Worm (Caenorhabditis elegans) whole organism, young adult: ENCODE data around the gene Y32G9A.5.

Source experiments
- B0261.1 ChIP-seq: sonication (generic microtip); optimal IDR thresholded peaks from 2 replicates; lab custom pipeline; 2016; ENCODE audit warnings: mild to moderate bottlenecking, missing genetic modification characterization, moderate library complexity, missing compliant biosample characterization
- D2030.7 ChIP-seq: fragments of 200-800 bp; sonication (Bioruptor generic); IDR thresholded peaks from 2 replicates; pipeline ENCODE4 v1.3.6; 2022; ENCODE audit warnings: missing genetic modification reagents, missing genetic modification characterization, missing compliant biosample characterization
- F57A8.1 ChIP-seq: fragments of 200-800 bp; sonication (Bioruptor generic); optimal IDR thresholded peaks from 2 replicates; lab custom pipeline; 2018; ENCODE audit warnings: mild to moderate bottlenecking, missing genetic modification characterization, moderate library complexity, missing compliant biosample characterization
- F57C9.4 ChIP-seq: sonication (generic microtip); optimal IDR thresholded peaks from 2 replicates; lab custom pipeline; 2017; ENCODE audit warnings: mild to moderate bottlenecking, missing genetic modification characterization, missing compliant biosample characterization
- K12H6.12 ChIP-seq: fragments of 200-800 bp; sonication (Bioruptor generic); optimal IDR thresholded peaks from 2 replicates; lab custom pipeline; 2018; ENCODE audit warnings: mild to moderate bottlenecking, missing genetic modification characterization, missing compliant biosample characterization
- attf-5 ChIP-seq: fragments of 200-800 bp; sonication (Bioruptor generic); optimal IDR thresholded peaks from 2 replicates; lab custom pipeline; 2018; ENCODE audit warnings: mild to moderate bottlenecking, missing genetic modification characterization, missing compliant biosample characterization
- bed-1 ChIP-seq: fragments of 200-800 bp; sonication (Bioruptor generic); IDR thresholded peaks from 2 replicates; pipeline ENCODE4 v1.3.6; 2022; ENCODE audit warnings: missing genetic modification reagents, missing genetic modification characterization, missing compliant biosample characterization
- cebp-1 ChIP-seq, 2 experiments: fragments of 200-800 bp in 1 of 2; sonication (Bioruptor generic) in 1 of 2; sonication (generic microtip) in 1 of 2; IDR thresholded peaks in 1 of 2; optimal IDR thresholded peaks in 1 of 2; 2 replicates each; pipeline versions ENCODE4 v1.3.6 to Lab custom; 2017 to 2022; ENCODE audit warnings: missing compliant biosample characterization in 2 of 2, missing genetic modification characterization in 2 of 2, mild to moderate bottlenecking in 1 of 2, missing genetic modification reagents in 1 of 2, moderate library complexity in 1 of 2
- ceh-27 ChIP-seq: fragments of 200-800 bp; sonication (Bioruptor generic); optimal IDR thresholded peaks from 2 replicates; lab custom pipeline; 2018; ENCODE audit warnings: mild to moderate bottlenecking, missing genetic modification characterization, moderate library complexity, missing compliant biosample characterization
- chd-7 ChIP-seq: sonication (generic microtip); optimal IDR thresholded peaks from 2 replicates; lab custom pipeline; 2016; ENCODE audit warnings: mild to moderate bottlenecking, missing genetic modification characterization, moderate library complexity, missing compliant biosample characterization
- dpff-1 ChIP-seq: sonication (generic microtip); optimal IDR thresholded peaks from 2 replicates; lab custom pipeline; 2017; ENCODE audit warnings: mild to moderate bottlenecking, missing genetic modification characterization, missing compliant biosample characterization
- dpl-1 ChIP-seq: fragments of 150-350 bp; optimal IDR thresholded peaks from 2 replicates; lab custom pipeline; 2014; ENCODE audit warnings: missing biosample characterization, missing genetic modification reagents, missing genetic modification characterization
- egl-18 ChIP-seq: fragments of 200-800 bp; sonication (Bioruptor generic); IDR thresholded peaks from 2 replicates; pipeline ENCODE4 v1.3.6; 2022; ENCODE audit warnings: missing genetic modification reagents, missing genetic modification characterization, missing compliant biosample characterization
- egrh-3 ChIP-seq: fragments of 200-800 bp; sonication (Bioruptor generic); IDR thresholded peaks from 2 replicates; pipeline ENCODE4 v1.3.6; 2022; ENCODE audit warnings: missing genetic modification reagents, missing genetic modification characterization, missing compliant biosample characterization
- ekl-4 ChIP-seq: fragments of 200-800 bp; sonication (Bioruptor generic); IDR thresholded peaks from 2 replicates; pipeline ENCODE4 v1.3.6; 2022; ENCODE audit warnings: missing genetic modification reagents, missing genetic modification characterization, missing compliant biosample characterization
- hmg-1.2 ChIP-seq: fragments of 200-800 bp; sonication (Bioruptor generic); IDR thresholded peaks from 2 replicates; pipeline ENCODE4 v1.3.6; 2022; ENCODE audit warnings: missing genetic modification reagents, missing genetic modification characterization, missing compliant biosample characterization
- hrde-1 ChIP-seq: sonication (generic microtip); optimal IDR thresholded peaks from 2 replicates; lab custom pipeline; 2016; ENCODE audit warnings: missing genetic modification characterization, mild to moderate bottlenecking, missing compliant biosample characterization, moderate library complexity, missing genotype, missing genetic modification reagents, borderline replicate concordance
- let-526 ChIP-seq: fragments of 200-800 bp; sonication (Bioruptor generic); IDR thresholded peaks from 2 replicates; pipeline ENCODE4 v1.3.6; 2022; ENCODE audit warnings: missing genetic modification reagents, missing genetic modification characterization, missing compliant biosample characterization
- let-607 ChIP-seq, 2 experiments: fragments of 200-800 bp in 1 of 2; sonication (Bioruptor generic) in 1 of 2; sonication (generic microtip) in 1 of 2; optimal IDR thresholded peaks; 2 replicates each; lab custom pipeline; 2016 to 2018; ENCODE audit warnings: mild to moderate bottlenecking in 2 of 2, missing compliant biosample characterization in 2 of 2, missing genetic modification characterization in 2 of 2, moderate library complexity in 2 of 2, missing genotype in 1 of 2
- lin-26 ChIP-seq: fragments of 200-800 bp; sonication (Bioruptor generic); IDR thresholded peaks from 2 replicates; pipeline ENCODE4 v1.3.6; 2022; ENCODE audit warnings: missing genetic modification reagents, missing genetic modification characterization, missing compliant biosample characterization
- lin-35 ChIP-seq, 3 experiments: fragments of 150-350 bp in 2 of 3; sonication (generic microtip) in 1 of 3; optimal IDR thresholded peaks; 2 replicates each; lab custom pipeline; 2014 to 2018; ENCODE audit warnings: missing biosample characterization in 3 of 3, missing genetic modification characterization in 3 of 3, missing genetic modification reagents in 3 of 3
- lin-40 ChIP-seq: sonication (generic microtip); optimal IDR thresholded peaks from 2 replicates; lab custom pipeline; 2016; ENCODE audit warnings: missing genetic modification characterization, mild to moderate bottlenecking, missing compliant biosample characterization, missing genotype, missing genetic modification reagents
- madf-10 ChIP-seq: sonication (generic microtip); optimal IDR thresholded peaks from 2 replicates; lab custom pipeline; 2016; ENCODE audit warnings: mild to moderate bottlenecking, missing genetic modification characterization, missing compliant biosample characterization
- madf-6 ChIP-seq: fragments of 200-800 bp; sonication (Bioruptor generic); IDR thresholded peaks from 2 replicates; pipeline ENCODE4 v1.3.6; 2022; ENCODE audit warnings: missing genetic modification reagents, missing genetic modification characterization, missing compliant biosample characterization
- mcd-1 ChIP-seq: fragments of 200-800 bp; sonication (Bioruptor generic); IDR thresholded peaks from 2 replicates; pipeline ENCODE4 v1.3.6; 2022; ENCODE audit warnings: missing genetic modification reagents, missing genetic modification characterization, missing compliant biosample characterization
- nhr-90 ChIP-seq: sonication (generic microtip); optimal IDR thresholded peaks from 2 replicates; lab custom pipeline; 2016; ENCODE audit warnings: missing genotype, mild to moderate bottlenecking, missing genetic modification characterization, missing compliant biosample characterization
- unc-62 ChIP-seq: fragments of 150-350 bp; optimal IDR thresholded peaks from 2 replicates; lab custom pipeline; 2014; ENCODE audit warnings: missing biosample characterization, missing genetic modification reagents, missing genetic modification characterization
- xnd-1 ChIP-seq: sonication (generic microtip); optimal IDR thresholded peaks from 2 replicates; lab custom pipeline; 2016; ENCODE audit warnings: missing genotype, missing genetic modification reagents, missing genetic modification characterization, missing compliant biosample characterization
- zfh-2 ChIP-seq: fragments of 200-800 bp; sonication (Bioruptor generic); conservative IDR thresholded peaks from 2 replicates; pipeline ENCODE4 v1.3.6; 2022; ENCODE audit warnings: missing genetic modification reagents, missing genetic modification characterization, missing compliant biosample characterization
- ztf-18 ChIP-seq: sonication (generic microtip); optimal IDR thresholded peaks from 2 replicates; lab custom pipeline; 2016; ENCODE audit warnings: missing genotype, mild to moderate bottlenecking, missing genetic modification characterization, missing compliant biosample characterization
- ztf-25 ChIP-seq: fragments of 200-800 bp; sonication (Bioruptor generic); IDR thresholded peaks from 2 replicates; pipeline ENCODE4 v1.3.6; 2022; ENCODE audit warnings: missing genetic modification reagents, missing genetic modification characterization, missing compliant biosample characterization
- ztf-3 ChIP-seq: fragments of 200-800 bp; sonication (Bioruptor generic); optimal IDR thresholded peaks from 2 replicates; lab custom pipeline; 2018; ENCODE audit warnings: mild to moderate bottlenecking, missing genetic modification characterization, missing compliant biosample characterization

Gene Y32G9A.5

ce11 chrV:1937963-1938362 lies 30.5 kb downstream of the Y32G9A.5 start, which contains the start of gene glb-25:
TSS of gene glb-25 (plus strand) at chrV:1938263.
- TF ChIP-seq nhr-90 (tag; lab: Kevin White, UChicago): no peak
- TF ChIP-seq lin-35 (GFP tag; optimal IDR thresholded peaks at IDR 0.05; lab: Kevin White, UChicago): no peak
- TF ChIP-seq let-607 (tag; optimal IDR thresholded peaks at IDR 0.05; lab: Kevin White, UChicago): no peak
- no peak for TF ChIP-seq madf-10 (tag; lab: Kevin White, UChicago)
- TF ChIP-seq zfh-2: no peak
- TF ChIP-seq F57A8.1 (GFP tag; lab: Kevin White, UChicago): no peak
- TF ChIP-seq dpff-1 (tag; lab: Kevin White, UChicago): no peak
- no peak for TF ChIP-seq egrh-3 (GFP tag; lab: Robert Waterston, UW)
- TF ChIP-seq bed-1 (GFP tag; lab: Robert Waterston, UW): no peak

DNA sequence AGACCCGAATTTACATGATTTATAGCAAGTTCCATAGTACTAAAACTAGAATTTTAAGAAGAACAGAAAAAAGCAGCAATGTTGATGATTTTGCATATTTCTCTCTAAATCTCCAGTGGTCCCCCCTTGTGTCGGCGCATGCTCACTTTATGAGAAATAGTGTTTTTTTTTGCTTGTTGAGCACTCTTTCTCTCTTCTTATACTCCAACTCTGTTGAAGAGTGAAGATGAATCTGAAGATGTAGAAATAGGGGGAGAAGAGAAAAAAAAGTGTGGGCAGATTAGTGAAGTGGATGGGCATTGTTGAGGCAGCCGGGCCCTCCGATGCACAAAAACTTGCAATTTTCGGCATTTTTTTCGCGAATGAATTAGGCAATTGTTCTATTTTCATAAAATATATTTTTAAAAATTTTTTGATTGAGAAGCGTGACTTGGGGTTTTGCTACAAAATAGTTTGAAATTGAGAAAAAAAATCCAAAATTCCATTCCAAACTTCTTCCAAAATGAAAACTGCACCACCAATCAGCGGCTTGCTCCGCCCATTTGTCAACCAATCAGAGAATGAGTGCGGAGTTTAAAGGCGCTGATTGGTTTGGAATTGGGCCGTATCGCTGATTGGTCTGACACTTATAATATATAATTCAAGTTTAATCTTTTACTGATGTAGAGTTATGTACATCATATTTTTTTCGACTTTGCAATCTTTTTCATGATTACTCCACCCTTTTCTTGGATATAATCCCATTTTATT lies 33.2 kb downstream of the Y32G9A.5 start:
- TF ChIP-seq unc-62 (no peak), ceh-27 (peak; percentile 12), hrde-1 (tag; lab: Kevin White, UChicago) (no peak), ztf-3 (GFP tag; lab: Kevin White, UChicago) (no peak), lin-40 (tag; lab: Kevin White, UChicago) (no peak), F57C9.4 (no peak)

DNA sequence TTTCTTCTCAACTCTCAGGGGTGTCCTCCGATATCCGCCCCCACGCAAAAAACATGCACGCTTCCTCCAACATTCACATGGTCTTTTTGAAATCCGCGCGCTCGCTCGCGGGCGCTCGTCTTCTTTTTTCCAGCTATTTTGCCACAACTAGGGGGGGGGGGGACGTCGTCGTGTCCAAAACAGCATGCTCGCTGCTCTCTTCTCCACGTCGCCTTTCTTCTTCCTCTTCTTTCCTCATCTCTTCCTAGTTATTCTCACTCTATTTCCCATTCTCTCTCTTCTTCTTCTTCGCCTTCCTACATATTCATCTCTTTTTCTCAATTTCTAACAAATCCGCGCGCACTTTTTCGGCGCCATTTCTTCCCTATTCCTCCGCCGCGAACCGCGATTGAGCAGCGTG lies 36.0 kb downstream of the Y32G9A.5 start:
- TF ChIP-seq F57A8.1 (GFP tag; lab: Kevin White, UChicago) (peak; percentile 23), zfh-2 (peak; percentile 86), B0261.1 (tag; lab: Kevin White, UChicago) (no peak), lin-26 (no peak), attf-5 (GFP tag; lab: Kevin White, UChicago) (no peak), lin-40 (tag; lab: Kevin White, UChicago) (peak; percentile 17), chd-7 (tag; lab: Kevin White, UChicago) (no peak), D2030.7 (no peak), ekl-4 (GFP tag; lab: Robert Waterston, UW) (no peak), hmg-1.2 (0 out of 2 replicates have a peak, but pooled peaks have one; percentile 7), egrh-3 (GFP tag; lab: Robert Waterston, UW) (0 out of 2 replicates have a peak, but pooled peaks have one; percentile 15), cebp-1 (GFP tag; IDR thresholded peaks at IDR 0.05; lab: Robert Waterston, UW) (no peak), cebp-1 (tag; optimal IDR thresholded peaks at IDR 0.05; lab: Kevin White, UChicago) (peak; percentile 47), K12H6.12 (tag; lab: Kevin White, UChicago) (peak; percentile 61), ceh-27 (peak; percentile 12), mcd-1 (GFP tag; lab: Robert Waterston, UW) (peak; percentile 25; the same call in 1 of the 2 replicates)

ce11 chrV:1945875-1946274 lies 38.4 kb downstream of the Y32G9A.5 start:
- TF ChIP-seq unc-62 (no peak), ztf-18 (no peak), ztf-25 (GFP tag; lab: Robert Waterston, UW) (no peak), dpl-1 (GFP tag; lab: Kevin White, UChicago) (no peak), egl-18 (GFP tag; lab: Robert Waterston, UW) (no peak), madf-6 (GFP tag; lab: Robert Waterston, UW) (no peak), let-526 (no peak), xnd-1 (tag; lab: Kevin White, UChicago) (no peak)
